Worm (Caenorhabditis elegans) whole organism, late embryonic: ENCODE data around the gene set-15.

ENCODE experiments used
- K09A11.1 ChIP-seq: sonication (generic microtip); optimal IDR thresholded peaks from 2 replicates; lab custom pipeline; 2017; ENCODE audit warnings: antibody characterized with exemption, mild to moderate bottlenecking, missing genetic modification characterization, missing compliant biosample characterization; ENCODE audit not compliant: insufficient read depth
- ama-1 ChIP-seq: fragments of 150-350 bp; optimal IDR thresholded peaks from 2 replicates; lab custom pipeline; 2014
- dve-1 ChIP-seq: sonication (generic microtip); optimal IDR thresholded peaks from 2 replicates; lab custom pipeline; 2017; ENCODE audit warnings: antibody characterized with exemption, mild to moderate bottlenecking, missing genetic modification characterization, missing compliant biosample characterization
- ets-4 ChIP-seq: sonication (generic microtip); optimal IDR thresholded peaks from 2 replicates; lab custom pipeline; 2016; ENCODE audit warnings: missing genetic modification characterization, missing compliant biosample characterization
- hlh-6 ChIP-seq: sonication (generic microtip); optimal IDR thresholded peaks from 2 replicates; lab custom pipeline; 2016; ENCODE audit warnings: missing genotype, missing genetic modification characterization, missing compliant biosample characterization
- nhr-11 ChIP-seq: fragments of 150-350 bp; optimal IDR thresholded peaks from 2 replicates; lab custom pipeline; 2014; ENCODE audit warnings: missing biosample characterization, missing genetic modification characterization
- pag-3 ChIP-seq: sonication (generic microtip); optimal IDR thresholded peaks from 2 replicates; lab custom pipeline; 2016; ENCODE audit warnings: missing compliant biosample characterization, missing genetic modification characterization, borderline replicate concordance
- pax-1 ChIP-seq: fragments of 150-350 bp; optimal IDR thresholded peaks from 2 replicates; lab custom pipeline; 2014; ENCODE audit warnings: missing biosample characterization, missing genetic modification characterization
- pha-4 ChIP-seq: fragments of 150-350 bp; optimal IDR thresholded peaks from 2 replicates; lab custom pipeline; 2018; ENCODE audit warnings: missing biosample characterization, missing genetic modification reagents, missing genetic modification characterization
- syd-9 ChIP-seq: sonication (generic microtip); optimal IDR thresholded peaks from 2 replicates; lab custom pipeline; 2016; ENCODE audit warnings: mild to moderate bottlenecking, missing genetic modification characterization, moderate library complexity, missing compliant biosample characterization
- tbx-2 ChIP-seq: sonication (generic microtip); optimal IDR thresholded peaks from 2 replicates; lab custom pipeline; 2016; ENCODE audit warnings: missing genetic modification characterization, missing compliant biosample characterization
- unc-86 ChIP-seq: sonication (generic microtip); optimal IDR thresholded peaks from 2 replicates; lab custom pipeline; 2016; ENCODE audit warnings: missing genetic modification characterization, missing compliant biosample characterization
- ztf-16 ChIP-seq: sonication (generic microtip); optimal IDR thresholded peaks from 2 replicates; lab custom pipeline; 2017; ENCODE audit warnings: missing genetic modification characterization, missing compliant biosample characterization

DNA sequence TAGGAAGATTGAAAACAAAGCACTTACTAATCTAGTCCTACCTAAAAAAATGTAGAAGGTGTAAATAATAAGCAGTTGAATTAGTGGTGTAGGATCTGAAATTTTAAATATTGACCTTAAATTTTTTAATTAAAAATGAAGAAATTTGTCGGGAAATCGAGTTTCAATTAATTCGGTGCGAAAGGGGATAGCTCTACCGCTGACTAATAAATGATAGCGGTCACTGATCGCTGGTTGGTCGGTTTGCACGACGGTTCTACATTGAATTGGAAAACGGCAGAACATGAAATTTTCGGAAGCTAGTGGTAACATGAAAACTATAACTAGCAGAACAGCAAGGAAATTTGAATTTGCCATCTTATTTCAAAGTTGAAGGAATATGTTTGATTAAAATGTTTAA is at the start of gene set-15:
- TF ChIP-seq nhr-11 (no peak), pha-4 (no peak), K09A11.1 (tag; lab: Kevin White, UChicago) (no peak), syd-9 (tag; lab: Kevin White, UChicago) (no peak), unc-86 (tag; lab: Kevin White, UChicago) (no peak), ama-1 (lab: Kevin White, UChicago) (no peak), hlh-6 (no peak), pag-3 (tag; lab: Kevin White, UChicago) (no peak), ztf-16 (tag; lab: Kevin White, UChicago) (no peak), pax-1 (tag; lab: Kevin White, UChicago) (no peak), tbx-2 (tag; lab: Kevin White, UChicago) (no peak), ets-4 (no peak), dve-1 (no peak)
